Fruit fly (Drosophila melanogaster): ENCODE measurements around the gene CG11786.

Gene CG11786

dm6 chr3R:25051441-25052097 is 5.4 kb downstream of the CG11786 start (continued):
- TF ChIP-seq CG6276 (GFP tag; optimal IDR thresholded peaks at IDR 0.05) (peak; percentile 68), Sox102F (GFP tag; optimal IDR thresholded peaks at IDR 0.05) (no peak), CG11762 (GFP tag; optimal IDR thresholded peaks at IDR 0.05; ENCODE audit: insufficient read depth) (no peak), Eip93F (GFP tag; optimal IDR thresholded peaks at IDR 0.05) (no peak), CG6792 (GFP tag; optimal IDR thresholded peaks at IDR 0.05) (no peak), CG6163 (GFP tag; IDR thresholded peaks at IDR 0.05) (peak; percentile 68; the same call in 2 of the 3 replicates), Lpt (GFP tag; optimal IDR thresholded peaks at IDR 0.05) (peak; percentile 64), CG11902 (GFP tag; optimal IDR thresholded peaks at IDR 0.05) (no peak), pdm3 (GFP tag; optimal IDR thresholded peaks at IDR 0.05) (peak; percentile 52), spab (GFP tag; optimal IDR thresholded peaks at IDR 0.05) (no peak), svp (GFP tag) (no peak)

- TF ChIP-seq fkh (GFP tag; optimal IDR thresholded peaks at IDR 0.05) (peak; percentile 85), vri (GFP tag; optimal IDR thresholded peaks at IDR 0.05) (no peak), CG6808 (GFP tag; optimal IDR thresholded peaks at IDR 0.05) (no peak), Ets96B (tag; optimal IDR thresholded peaks at IDR 0.05) (no peak), fd59A (GFP tag; optimal IDR thresholded peaks at IDR 0.05) (no peak), Hr39 (GFP tag; optimal IDR thresholded peaks at IDR 0.05) (no peak), Eip93F (GFP tag; optimal IDR thresholded peaks at IDR 0.05) (peak; percentile 18), Eip78C (GFP tag) (peak; percentile 59), CG3032 (tag; optimal IDR thresholded peaks at IDR 0.05) (no peak), Hr4 (GFP tag; optimal IDR thresholded peaks at IDR 0.05) (peak; percentile 8), CG31627 (GFP tag; optimal IDR thresholded peaks at IDR 0.05) (peak; percentile 12), esn (GFP tag; optimal IDR thresholded peaks at IDR 0.05) (peak; percentile 32), lz (GFP tag; optimal IDR thresholded peaks at IDR 0.05) (peak; percentile 12)
These were observed 8.5 kb downstream of the CG11786 start, which contains the start of gene CG31109 for dm6 chr3R:25054451-25055188. TSS of gene CG31109 (minus strand) at chr3R:25054653.

dm6 chr3R:25056016-25056415 is 9.9 kb downstream of the CG11786 start, which contains the start of the genes CG31111 and stac:
TSS of gene CG31111 (minus strand) at chr3R:25056177.
TSS of gene stac (plus strand) at chr3R:25056286.
- TF ChIP-seq CG11902 (GFP tag; optimal IDR thresholded peaks at IDR 0.05) = no peak
- TF ChIP-seq fkh (GFP tag; optimal IDR thresholded peaks at IDR 0.05) = peak; percentile 82
- TF ChIP-seq Eip93F (GFP tag; optimal IDR thresholded peaks at IDR 0.05) = peak; percentile 18
- no peak for TF ChIP-seq spab (GFP tag; optimal IDR thresholded peaks at IDR 0.05)

dm6 chr3R:25056488-25057157 is 10.5 kb downstream of the CG11786 start:
- TF ChIP-seq fd85E (GFP tag; optimal IDR thresholded peaks at IDR 0.05) = no peak

- TF ChIP-seq fd59A (GFP tag; optimal IDR thresholded peaks at IDR 0.05) (no peak), CG34406 (GFP tag; optimal IDR thresholded peaks at IDR 0.05) (no peak), CG8319 (GFP tag; optimal IDR thresholded peaks at IDR 0.05) (no peak), esn (GFP tag; optimal IDR thresholded peaks at IDR 0.05) (no peak), acj6 (GFP tag; optimal IDR thresholded peaks at IDR 0.05) (no peak), CG1621 (tag; optimal IDR thresholded peaks at IDR 0.05) (no peak), spab (GFP tag; optimal IDR thresholded peaks at IDR 0.05) (no peak), CG7368 (GFP tag; optimal IDR thresholded peaks at IDR 0.05) (no peak)
These were observed 14.3 kb downstream of the CG11786 start for dm6 chr3R:25060462-25060861.
